Fruit fly (Drosophila melanogaster) whole organism, embryonic: ENCODE results near the gene Sirt4.

Experiments
- Ada2b ChIP-seq: fragments of 200-800 bp; sonication (Bioruptor generic); IDR thresholded peaks from 2 replicates; pipeline ENCODE4 v1.3.6; 2022; ENCODE audit warnings: missing biosample characterization, missing genetic modification characterization
- BtbVII ChIP-seq: fragments of 200-800 bp; sonication (Bioruptor generic); optimal IDR thresholded peaks from 3 replicates; lab custom pipeline; 2017; ENCODE audit warnings: missing biosample characterization, mild to moderate bottlenecking, missing genetic modification characterization
- CG10274 ChIP-seq: fragments of 200-800 bp; sonication (Bioruptor generic); optimal IDR thresholded peaks from 3 replicates; lab custom pipeline; 2017; ENCODE audit warnings: missing biosample characterization, mild to moderate bottlenecking, missing genetic modification characterization
- CG17802 ChIP-seq: fragments of 200-800 bp; sonication (Bioruptor generic); optimal IDR thresholded peaks from 2 replicates; lab custom pipeline; 2018; ENCODE audit warnings: missing biosample characterization, mild to moderate bottlenecking, missing genetic modification characterization, moderate library complexity
- CG30431 ChIP-seq: fragments of 200-800 bp; sonication (Bioruptor generic); optimal IDR thresholded peaks from 2 replicates; lab custom pipeline; 2017; ENCODE audit warnings: missing biosample characterization, missing genetic modification characterization
- CG31388 ChIP-seq: fragments of 200-800 bp; sonication (Bioruptor generic); optimal IDR thresholded peaks from 2 replicates; lab custom pipeline; 2016; ENCODE audit warnings: missing biosample characterization, missing genetic modification characterization
- CG32772 ChIP-seq: fragments of 200-800 bp; sonication (Bioruptor generic); IDR thresholded peaks from 2 replicates; pipeline ENCODE4 v1.3.6; 2022; ENCODE audit warnings: missing biosample characterization, missing genetic modification characterization
- CG4424 ChIP-seq: fragments of 200-800 bp; sonication (Bioruptor generic); optimal IDR thresholded peaks from 3 replicates; lab custom pipeline; 2016; ENCODE audit warnings: missing biosample characterization, missing genetic modification characterization
- CG4617 ChIP-seq: fragments of 200-800 bp; sonication (Bioruptor generic); optimal IDR thresholded peaks from 3 replicates; lab custom pipeline; 2016; ENCODE audit warnings: missing biosample characterization, missing genetic modification characterization, borderline replicate concordance
- CG4707 ChIP-seq: fragments of 200-800 bp; sonication (Bioruptor generic); optimal IDR thresholded peaks from 2 replicates; lab custom pipeline; 2018; ENCODE audit warnings: missing biosample characterization, mild to moderate bottlenecking, missing genetic modification characterization, moderate library complexity
- CG4820 ChIP-seq: fragments of 200-800 bp; sonication (Bioruptor generic); optimal IDR thresholded peaks from 3 replicates; lab custom pipeline; 2016; ENCODE audit warnings: missing biosample characterization, missing genetic modification characterization
- CG6654 ChIP-seq: fragments of 200-800 bp; sonication (Bioruptor generic); optimal IDR thresholded peaks from 2 replicates; lab custom pipeline; 2017; ENCODE audit warnings: missing biosample characterization, mild to moderate bottlenecking, missing genetic modification characterization
- CG6683 ChIP-seq: fragments of 200-800 bp; sonication (Bioruptor generic); optimal IDR thresholded peaks from 2 replicates; lab custom pipeline; 2017; ENCODE audit warnings: missing biosample characterization, mild to moderate bottlenecking, missing genetic modification characterization, missing genetic modification reagents
- CG7839 ChIP-seq: fragments of 200-800 bp; sonication (Bioruptor generic); optimal IDR thresholded peaks from 3 replicates; lab custom pipeline; 2018; ENCODE audit warnings: missing biosample characterization, mild to moderate bottlenecking, missing genetic modification characterization, moderate library complexity
- CG7928 ChIP-seq: fragments of 200-800 bp; sonication (Bioruptor generic); optimal IDR thresholded peaks from 2 replicates; lab custom pipeline; 2017; ENCODE audit warnings: missing biosample characterization, mild to moderate bottlenecking, missing genetic modification characterization
- CG7987 ChIP-seq: fragments of 200-800 bp; sonication (Bioruptor generic); optimal IDR thresholded peaks from 2 replicates; lab custom pipeline; 2018; ENCODE audit warnings: missing biosample characterization, mild to moderate bottlenecking, missing genetic modification characterization, moderate library complexity
- CG9932 ChIP-seq: fragments of 200-800 bp; sonication (Bioruptor generic); IDR thresholded peaks from 2 replicates; pipeline ENCODE4 v1.3.6; 2022; ENCODE audit warnings: missing biosample characterization, missing genetic modification characterization
- CTCF ChIP-seq: fragments of 200-800 bp; sonication (Bioruptor generic); optimal IDR thresholded peaks from 2 replicates; lab custom pipeline; 2017; ENCODE audit warnings: missing biosample characterization, mild to moderate bottlenecking, missing genetic modification characterization, moderate library complexity
- Camta ChIP-seq: fragments of 200-800 bp; sonication (Bioruptor generic); optimal IDR thresholded peaks from 2 replicates; lab custom pipeline; 2016; ENCODE audit warnings: missing biosample characterization, missing genetic modification characterization
- Fer1 ChIP-seq: fragments of 200-800 bp; sonication (Bioruptor generic); optimal IDR thresholded peaks from 2 replicates; lab custom pipeline; 2017; ENCODE audit warnings: missing biosample characterization, mild to moderate bottlenecking, missing genetic modification characterization
- Gsc ChIP-seq: fragments of 200-800 bp; sonication (Bioruptor generic); IDR thresholded peaks from 2 replicates; pipeline ENCODE4 v1.3.6; 2022; ENCODE audit warnings: missing biosample characterization, missing genetic modification characterization
- HmgZ ChIP-seq: fragments of 200-800 bp; sonication (Bioruptor generic); optimal IDR thresholded peaks from 2 replicates; lab custom pipeline; 2018; ENCODE audit warnings: missing biosample characterization, mild to moderate bottlenecking, missing genetic modification characterization
- Hmr ChIP-seq: fragments of 200-800 bp; sonication (Bioruptor generic); optimal IDR thresholded peaks from 3 replicates; lab custom pipeline; 2017; ENCODE audit warnings: mild to moderate bottlenecking, missing biosample characterization, missing genetic modification reagents, missing genetic modification characterization
- Hr3 ChIP-seq: fragments of 200-800 bp; sonication (Bioruptor generic); optimal IDR thresholded peaks from 3 replicates; lab custom pipeline; 2016; ENCODE audit warnings: missing biosample characterization, missing genetic modification characterization
- Jarid2 ChIP-seq: fragments of 200-800 bp; sonication (Bioruptor generic); optimal IDR thresholded peaks from 3 replicates; lab custom pipeline; 2017; ENCODE audit warnings: mild to moderate bottlenecking, missing biosample characterization, missing genetic modification reagents, missing genetic modification characterization
- Meics ChIP-seq: fragments of 200-800 bp; sonication (Bioruptor generic); optimal IDR thresholded peaks from 2 replicates; lab custom pipeline; 2017; ENCODE audit warnings: missing biosample characterization, mild to moderate bottlenecking, missing genetic modification characterization
- Oaz ChIP-seq: fragments of 200-800 bp; sonication (Bioruptor generic); IDR thresholded peaks from 2 replicates; pipeline ENCODE4 v1.3.6; 2022; ENCODE audit warnings: missing biosample characterization, missing genetic modification characterization
- PHDP ChIP-seq: fragments of 200-800 bp; sonication (Bioruptor generic); optimal IDR thresholded peaks from 3 replicates; lab custom pipeline; 2018; ENCODE audit warnings: missing biosample characterization, mild to moderate bottlenecking, missing genetic modification characterization, moderate library complexity
- Stat92E ChIP-seq, 3 experiments: fragments of >200 bp in 2 of 3; fragments of 200-800 bp in 1 of 3; sonication (Bioruptor generic) in 1 of 3; optimal IDR thresholded peaks; 2 replicates each; lab custom pipeline; 2017 to 2019; ENCODE audit warnings: missing biosample characterization in 3 of 3, missing genetic modification characterization in 3 of 3, mild to moderate bottlenecking in 1 of 3, moderate library complexity in 1 of 3
- aop ChIP-seq: fragments of 200-800 bp; sonication (Bioruptor generic); IDR thresholded peaks from 2 replicates; pipeline ENCODE4 v1.3.6; 2022; ENCODE audit warnings: missing biosample characterization, missing genetic modification characterization
- cas ChIP-seq: fragments of 200-800 bp; sonication (Bioruptor generic); IDR thresholded peaks from 2 replicates; pipeline ENCODE4 v1.3.6; 2022; ENCODE audit warnings: missing biosample characterization, missing genetic modification characterization
- dati ChIP-seq: fragments of 200-800 bp; sonication (Bioruptor generic); IDR thresholded peaks from 2 replicates; pipeline ENCODE4 v1.3.6; 2022; ENCODE audit warnings: missing biosample characterization, missing genetic modification characterization
- ems ChIP-seq: fragments of 200-800 bp; sonication (Bioruptor generic); optimal IDR thresholded peaks from 3 replicates; lab custom pipeline; 2016; ENCODE audit warnings: missing biosample characterization, missing genetic modification characterization
- ftz-f1 ChIP-seq: fragments of 200-800 bp; sonication (Bioruptor generic); optimal IDR thresholded peaks from 2 replicates; lab custom pipeline; 2016; ENCODE audit warnings: missing biosample characterization, missing genetic modification characterization
- fu2 ChIP-seq: fragments of 200-800 bp; sonication (Bioruptor generic); optimal IDR thresholded peaks from 2 replicates; lab custom pipeline; 2016; ENCODE audit warnings: missing biosample characterization, missing genetic modification characterization
- gem ChIP-seq: fragments of 200-800 bp; sonication (Bioruptor generic); optimal IDR thresholded peaks from 2 replicates; lab custom pipeline; 2019; ENCODE audit warnings: missing biosample characterization, mild to moderate bottlenecking, missing genetic modification characterization, moderate library complexity
- kah ChIP-seq: fragments of 200-800 bp; sonication (Bioruptor generic); optimal IDR thresholded peaks from 2 replicates; lab custom pipeline; 2018; ENCODE audit warnings: missing biosample characterization, mild to moderate bottlenecking, missing genetic modification characterization
- lab ChIP-seq: fragments of 200-800 bp; sonication (Bioruptor generic); optimal IDR thresholded peaks from 3 replicates; lab custom pipeline; 2017; ENCODE audit warnings: missing biosample characterization, missing genetic modification characterization, mild to moderate bottlenecking, moderate library complexity, missing genetic modification reagents
- lilli ChIP-seq: fragments of 200-800 bp; sonication (Bioruptor generic); optimal IDR thresholded peaks from 3 replicates; lab custom pipeline; 2016; ENCODE audit warnings: missing biosample characterization, missing genetic modification characterization
- luna ChIP-seq: fragments of 200-800 bp; sonication (Bioruptor generic); optimal IDR thresholded peaks from 2 replicates; lab custom pipeline; 2016; ENCODE audit warnings: missing biosample characterization, missing genetic modification characterization
- mam ChIP-seq: fragments of 200-800 bp; sonication (Bioruptor generic); optimal IDR thresholded peaks from 3 replicates; lab custom pipeline; 2016; ENCODE audit warnings: missing biosample characterization, missing genetic modification characterization
- org-1 ChIP-seq: fragments of 200-800 bp; sonication (Bioruptor generic); optimal IDR thresholded peaks from 2 replicates; lab custom pipeline; 2017; ENCODE audit warnings: missing biosample characterization, missing genetic modification characterization
- peb ChIP-seq: fragments of 200-800 bp; sonication (Bioruptor generic); IDR thresholded peaks from 2 replicates; pipeline ENCODE4 v1.3.6; 2022; ENCODE audit warnings: missing biosample characterization, missing genetic modification characterization
- salm ChIP-seq: fragments of 200-800 bp; sonication (Bioruptor generic); optimal IDR thresholded peaks from 2 replicates; lab custom pipeline; 2018; ENCODE audit warnings: missing biosample characterization, mild to moderate bottlenecking, missing genetic modification characterization
- sc ChIP-seq, 3 experiments: fragments of >200 bp in 2 of 3; fragments of 200-800 bp in 1 of 3; sonication (Bioruptor generic) in 1 of 3; optimal IDR thresholded peaks; 2 replicates in 2 of 3; 3 replicates in 1 of 3; lab custom pipeline; 2017; ENCODE audit warnings: mild to moderate bottlenecking in 1 of 3, missing biosample characterization in 1 of 3, missing genetic modification characterization in 1 of 3, missing genetic modification reagents in 1 of 3
- schlank ChIP-seq: fragments of 200-800 bp; sonication (Bioruptor generic); optimal IDR thresholded peaks from 2 replicates; lab custom pipeline; 2018; ENCODE audit warnings: missing biosample characterization, mild to moderate bottlenecking, missing genetic modification characterization
- seq ChIP-seq: fragments of 200-800 bp; sonication (Bioruptor generic); IDR thresholded peaks from 2 replicates; pipeline ENCODE4 v1.3.6; 2022; ENCODE audit warnings: missing biosample characterization, missing genetic modification characterization
- tna ChIP-seq: fragments of 200-800 bp; sonication (Bioruptor generic); IDR thresholded peaks from 2 replicates; pipeline ENCODE4 v1.3.6; 2022; ENCODE audit warnings: missing biosample characterization, missing genetic modification characterization; ENCODE audit not compliant: partially characterized antibody
- vnd ChIP-seq: fragments of 200-800 bp; sonication (Bioruptor generic); IDR thresholded peaks from 3 replicates; pipeline ENCODE4 v1.3.6; 2022; ENCODE audit warnings: missing biosample characterization, missing genetic modification characterization; ENCODE audit not compliant: partially characterized antibody
- vvl ChIP-seq: fragments of 200-800 bp; sonication (Bioruptor generic); IDR thresholded peaks from 2 replicates; pipeline ENCODE4 v1.3.6; 2022; ENCODE audit warnings: missing biosample characterization, missing genetic modification characterization
- z ChIP-seq: fragments of 200-800 bp; sonication (Bioruptor generic); IDR thresholded peaks from 3 replicates; pipeline ENCODE4 v1.3.6; 2022; ENCODE audit warnings: missing biosample characterization, missing genetic modification characterization

The Sirt4 gene

dm6 chrX:5639083-5639482 lies 26.7 kb downstream of the Sirt4 start (continued):
- TF ChIP-seq Fer1 (GFP tag; lab: Kevin White, UChicago), result peak; percentile 24
- no peak for TF ChIP-seq schlank (tag; lab: Kevin White, UChicago)
- no peak for TF ChIP-seq CG7987 (GFP tag; lab: Kevin White, UChicago)
- TF ChIP-seq Camta (GFP tag; lab: Kevin White, UChicago), result peak; percentile 46
- TF ChIP-seq CG32772, result peak; percentile 41
- no peak for TF ChIP-seq Jarid2 (GFP tag; lab: Kevin White, UChicago)
- TF ChIP-seq CG6683, result no peak
- no peak for TF ChIP-seq CG10274 (GFP tag; lab: Kevin White, UChicago)
- TF ChIP-seq CG9932 (GFP tag; lab: Robert Waterston, UW), result 0 out of 2 replicates have a peak, but pooled peaks have one; percentile 9
- no peak for TF ChIP-seq peb
- TF ChIP-seq z (GFP tag; lab: Robert Waterston, UW), result no peak
- TF ChIP-seq CG7839 (tag; lab: Kevin White, UChicago), result peak; percentile 55
- TF ChIP-seq ems (GFP tag; lab: Kevin White, UChicago), result peak; percentile 16
- peak; percentile 29 for TF ChIP-seq CG6654 (GFP tag; lab: Kevin White, UChicago)
- TF ChIP-seq Hr3 (GFP tag; lab: Kevin White, UChicago), result no peak
- no peak for TF ChIP-seq tna (GFP tag; lab: Robert Waterston, UW)
- TF ChIP-seq Oaz, result no peak
- no peak for TF ChIP-seq HmgZ (tag; lab: Kevin White, UChicago)
- TF ChIP-seq CG4424 (GFP tag; lab: Kevin White, UChicago), result peak; percentile 15
- TF ChIP-seq PHDP, result peak; percentile 51
- TF ChIP-seq fu2, result no peak
- TF ChIP-seq lab (GFP tag; lab: Kevin White, UChicago), result peak; percentile 52
- no peak for TF ChIP-seq Stat92E (GFP tag; optimal IDR thresholded peaks at IDR 0.05; lab: Kevin White, UChicago)
- TF ChIP-seq vvl (GFP tag; lab: Robert Waterston, UW), result peak; percentile 43
- peak; percentile 74 for TF ChIP-seq gem (tag; lab: Kevin White, UChicago)
- peak; percentile 14 for TF ChIP-seq Hmr
- TF ChIP-seq lilli (GFP tag; lab: Kevin White, UChicago), result peak; percentile 24
- no peak for TF ChIP-seq sc (optimal IDR thresholded peaks at IDR 0.05; lab: Kevin White, UChicago)
- peak; percentile 4 for TF ChIP-seq sc (GFP tag; optimal IDR thresholded peaks at IDR 0.05; lab: Kevin White, UChicago)
- TF ChIP-seq BtbVII (GFP tag; lab: Kevin White, UChicago), result no peak
- no peak for TF ChIP-seq seq (GFP tag; lab: Robert Waterston, UW)
- TF ChIP-seq dati (GFP tag; lab: Robert Waterston, UW), result no peak
- TF ChIP-seq cas (GFP tag; lab: Robert Waterston, UW), result no peak
- TF ChIP-seq CG17802, result peak; percentile 13
- TF ChIP-seq mam, result no peak
- TF ChIP-seq org-1 (GFP tag; lab: Kevin White, UChicago), result no peak
- no peak for TF ChIP-seq CG4617 (GFP tag; lab: Kevin White, UChicago)
- peak; percentile 45 for TF ChIP-seq CG4820 (GFP tag; lab: Kevin White, UChicago)
- TF ChIP-seq CG31388, result no peak
- no peak for TF ChIP-seq aop (GFP tag; lab: Robert Waterston, UW)
- TF ChIP-seq kah (GFP tag; lab: Kevin White, UChicago), result no peak
- peak; percentile 44; the same call in 1 of the 2 replicates for TF ChIP-seq Ada2b (GFP tag; lab: Robert Waterston, UW)
- TF ChIP-seq luna (GFP tag; lab: Kevin White, UChicago), result no peak
- no peak for TF ChIP-seq CG4707 (GFP tag; lab: Kevin White, UChicago)
- TF ChIP-seq ftz-f1 (GFP tag; lab: Kevin White, UChicago), result no peak
- no peak for TF ChIP-seq Meics
- TF ChIP-seq CTCF (GFP tag; lab: Kevin White, UChicago), result no peak
- no peak for TF ChIP-seq vnd (GFP tag; lab: Robert Waterston, UW)
- peak; percentile 40 for TF ChIP-seq CG30431 (GFP tag; lab: Kevin White, UChicago)
- TF ChIP-seq CG7928 (GFP tag; lab: Kevin White, UChicago), result no peak
- TF ChIP-seq salm (tag; lab: Kevin White, UChicago), result no peak
- 0 out of 2 replicates have a peak, but pooled peaks have one; percentile 23 for TF ChIP-seq Gsc (GFP tag; lab: Robert Waterston, UW)
